Worm (Caenorhabditis elegans) whole organism, young adult: ENCODE data around the gene sfa-1.

Experiments
- F39B2.1 ChIP-seq: fragments of 200-800 bp; sonication (Bioruptor generic); IDR thresholded peaks from 2 replicates; pipeline ENCODE4 v1.3.6; 2022; ENCODE audit warnings: missing genetic modification reagents, missing genetic modification characterization, missing compliant biosample characterization
- F49E8.2 ChIP-seq: sonication (generic microtip); optimal IDR thresholded peaks from 3 replicates; lab custom pipeline; 2017; ENCODE audit warnings: missing genetic modification characterization, mild to moderate bottlenecking, missing compliant biosample characterization, antibody characterized with exemption, moderate library complexity; ENCODE audit not compliant: insufficient read depth
- F57C9.4 ChIP-seq: sonication (generic microtip); optimal IDR thresholded peaks from 2 replicates; lab custom pipeline; 2017; ENCODE audit warnings: mild to moderate bottlenecking, missing genetic modification characterization, missing compliant biosample characterization
- Y67H2A.10 ChIP-seq: fragments of 200-800 bp; sonication (Bioruptor generic); conservative IDR thresholded peaks from 2 replicates; pipeline ENCODE4 v1.3.6; 2022; ENCODE audit warnings: missing genetic modification reagents, missing genetic modification characterization, missing compliant biosample characterization
- attf-5 ChIP-seq: fragments of 200-800 bp; sonication (Bioruptor generic); optimal IDR thresholded peaks from 2 replicates; lab custom pipeline; 2018; ENCODE audit warnings: mild to moderate bottlenecking, missing genetic modification characterization, missing compliant biosample characterization
- gei-17 ChIP-seq: fragments of 200-800 bp; sonication (Bioruptor generic); optimal IDR thresholded peaks from 2 replicates; lab custom pipeline; 2018; ENCODE audit warnings: mild to moderate bottlenecking, missing genetic modification characterization, missing compliant biosample characterization
- lag-1 ChIP-seq: fragments of 200-800 bp; sonication (Bioruptor generic); IDR thresholded peaks from 2 replicates; pipeline ENCODE4 v1.3.6; 2022; ENCODE audit warnings: missing genetic modification reagents, missing genetic modification characterization, missing compliant biosample characterization
- let-607 ChIP-seq, 2 experiments: fragments of 200-800 bp in 1 of 2; sonication (Bioruptor generic) in 1 of 2; sonication (generic microtip) in 1 of 2; optimal IDR thresholded peaks; 2 replicates each; lab custom pipeline; 2016 to 2018; ENCODE audit warnings: mild to moderate bottlenecking in 2 of 2, missing compliant biosample characterization in 2 of 2, missing genetic modification characterization in 2 of 2, moderate library complexity in 2 of 2, missing genotype in 1 of 2
- lin-26 ChIP-seq: fragments of 200-800 bp; sonication (Bioruptor generic); IDR thresholded peaks from 2 replicates; pipeline ENCODE4 v1.3.6; 2022; ENCODE audit warnings: missing genetic modification reagents, missing genetic modification characterization, missing compliant biosample characterization
- snpc-4 ChIP-seq, 5 experiments: fragments of 150-350 bp in 1 of 5; sonication (generic microtip) in 4 of 5; optimal IDR thresholded peaks; 2 replicates each; lab custom pipeline; 2014 to 2018; ENCODE audit warnings: missing genetic modification characterization in 5 of 5, missing biosample characterization in 3 of 5, antibody characterized with exemption in 2 of 5, mild to moderate bottlenecking in 2 of 5, missing compliant biosample characterization in 2 of 5, missing genotype in 2 of 5, moderate library complexity in 2 of 5, missing genetic modification reagents in 1 of 5
- tlf-1 ChIP-seq: fragments of 200-800 bp; sonication (Bioruptor generic); optimal IDR thresholded peaks from 2 replicates; lab custom pipeline; 2018; ENCODE audit warnings: mild to moderate bottlenecking, missing genetic modification characterization, missing compliant biosample characterization
- unc-130 ChIP-seq: sonication (generic microtip); optimal IDR thresholded peaks from 2 replicates; lab custom pipeline; 2016; ENCODE audit warnings: missing genetic modification reagents, missing genetic modification characterization, missing compliant biosample characterization
- xnd-1 ChIP-seq: sonication (generic microtip); optimal IDR thresholded peaks from 2 replicates; lab custom pipeline; 2016; ENCODE audit warnings: missing genotype, missing genetic modification reagents, missing genetic modification characterization, missing compliant biosample characterization

DNA sequence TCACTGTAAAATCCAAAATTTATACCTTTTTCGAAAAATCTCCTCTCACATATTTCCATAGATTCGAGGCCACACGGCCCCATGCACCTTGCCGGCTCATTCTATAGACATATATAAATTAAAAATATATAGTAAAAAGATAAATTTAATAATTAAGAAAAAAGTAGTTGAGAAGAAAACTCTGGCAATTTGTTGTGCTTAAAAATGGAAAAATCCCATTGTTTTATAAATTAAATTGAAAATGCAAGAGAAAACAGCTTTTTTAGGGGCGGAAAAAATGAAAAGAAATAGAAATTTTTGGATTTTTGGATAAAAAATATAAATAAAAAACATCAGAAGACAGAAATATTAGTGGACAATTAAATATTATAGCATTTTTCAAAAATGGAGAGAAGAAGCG, 7.2 kb downstream of the sfa-1 start, which contains the start of gene Y116A8C.30:
- TF ChIP-seq lin-26 (GFP tag; lab: Robert Waterston, UW), result no peak
- TF ChIP-seq gei-17 (GFP tag; lab: Kevin White, UChicago), result no peak
- no peak for TF ChIP-seq let-607 (tag; optimal IDR thresholded peaks at IDR 0.05; lab: Kevin White, UChicago)
- no peak for TF ChIP-seq attf-5 (GFP tag; lab: Kevin White, UChicago)
- no peak for TF ChIP-seq F57C9.4 (tag; lab: Kevin White, UChicago)
- no peak for TF ChIP-seq xnd-1
- no peak for TF ChIP-seq F39B2.1 (GFP tag; lab: Robert Waterston, UW)
- TF ChIP-seq unc-130 (GFP tag; lab: Kevin White, UChicago), result no peak
- no peak for TF ChIP-seq snpc-4 (GFP tag; optimal IDR thresholded peaks at IDR 0.05; lab: Kevin White, UChicago)
- peak in 1 of 4 experiments; percentile 45 for TF ChIP-seq snpc-4 (tag; optimal IDR thresholded peaks at IDR 0.05; lab: Kevin White, UChicago)
- no peak for TF ChIP-seq lag-1 (GFP tag; lab: Robert Waterston, UW)
- TF ChIP-seq Y67H2A.10 (GFP tag; lab: Robert Waterston, UW), result no peak
- TF ChIP-seq F49E8.2 (tag; lab: Kevin White, UChicago), result no peak
- TF ChIP-seq tlf-1 (GFP tag; lab: Kevin White, UChicago), result no peak
